Fruit fly (Drosophila melanogaster) whole organism, wandering third instar larva: Measurements from ENCODE around the gene CG12123.

ENCODE experiments used
- Abd-B ChIP-seq: fragments of >200 bp; optimal IDR thresholded peaks from 2 replicates; lab custom pipeline; 2017; ENCODE audit warnings: missing biosample characterization, missing genetic modification characterization
- CG32264 ChIP-seq: fragments of 200-800 bp; sonication (Bioruptor generic); optimal IDR thresholded peaks from 2 replicates; lab custom pipeline; 2016; ENCODE audit warnings: missing biosample characterization, missing genetic modification characterization
- CG9705 ChIP-seq: fragments of 200-800 bp; sonication (Bioruptor generic); optimal IDR thresholded peaks from 2 replicates; lab custom pipeline; 2018; ENCODE audit warnings: missing biosample characterization, mild to moderate bottlenecking, missing genetic modification characterization
- CrebA ChIP-seq: fragments of 200-800 bp; sonication (Bioruptor generic); optimal IDR thresholded peaks from 2 replicates; lab custom pipeline; 2016; ENCODE audit warnings: missing biosample characterization, mild to moderate bottlenecking, missing genetic modification characterization, borderline replicate concordance
- Dfd ChIP-seq: fragments of >200 bp; optimal IDR thresholded peaks from 2 replicates; lab custom pipeline; 2017; ENCODE audit warnings: missing biosample characterization, missing genetic modification characterization
- Dif ChIP-seq: fragments of 200-275, 200-300 bp; sonication (Bioruptor generic); optimal IDR thresholded peaks from 2 replicates; lab custom pipeline; 2018; ENCODE audit warnings: missing biosample characterization, missing genetic modification characterization; ENCODE audit not compliant: partially characterized antibody
- GATAd ChIP-seq: sonication (Bioruptor generic); optimal IDR thresholded peaks from 2 replicates; lab custom pipeline; 2016; ENCODE audit warnings: missing biosample characterization, missing genetic modification characterization
- HLH106 ChIP-seq: fragments of 200-800 bp; optimal IDR thresholded peaks from 3 replicates; lab custom pipeline; 2019; ENCODE audit warnings: missing biosample characterization, mild to moderate bottlenecking, missing genetic modification characterization, moderate library complexity
- Hnf4 ChIP-seq: fragments of 200-800 bp; sonication (Bioruptor generic); optimal IDR thresholded peaks from 2 replicates; lab custom pipeline; 2016; ENCODE audit warnings: missing biosample characterization, mild to moderate bottlenecking, missing genetic modification characterization
- Hr78 ChIP-seq: fragments of >200 bp; optimal IDR thresholded peaks from 2 replicates; lab custom pipeline; 2017; ENCODE audit warnings: missing biosample characterization, missing genetic modification characterization
- Hr83 ChIP-seq: fragments of 200-300 bp; sonication (Bioruptor generic); optimal IDR thresholded peaks from 2 replicates; lab custom pipeline; 2016; ENCODE audit warnings: missing biosample characterization, mild to moderate bottlenecking, missing genetic modification characterization, moderate library complexity; ENCODE audit not compliant: poor library complexity, severe bottlenecking
- Jra ChIP-seq: sonication (Bioruptor generic); optimal IDR thresholded peaks from 2 replicates; lab custom pipeline; 2016; ENCODE audit warnings: missing biosample characterization, missing genetic modification characterization
- Mio ChIP-seq: sonication (Bioruptor generic); optimal IDR thresholded peaks from 2 replicates; lab custom pipeline; 2016; ENCODE audit warnings: missing biosample characterization, missing genetic modification characterization
- Myc ChIP-seq: fragments of >200 bp; optimal IDR thresholded peaks from 2 replicates; lab custom pipeline; 2017
- N ChIP-seq: fragments of >200 bp; optimal IDR thresholded peaks from 2 replicates; lab custom pipeline; 2018; ENCODE audit warnings: missing biosample characterization, missing external identifiers, missing genetic modification characterization
- OdsH ChIP-seq: fragments of 200-800 bp; sonication (Bioruptor generic); optimal IDR thresholded peaks from 2 replicates; lab custom pipeline; 2016; ENCODE audit warnings: missing biosample characterization, mild to moderate bottlenecking, missing genetic modification characterization
- Rel ChIP-seq, 2 experiments: fragments of 200-800 bp; sonication (Bioruptor generic) in 1 of 2; optimal IDR thresholded peaks; 2 replicates in 1 of 2; 3 replicates in 1 of 2; lab custom pipeline; 2016 to 2019; ENCODE audit warnings: mild to moderate bottlenecking in 2 of 2, missing biosample characterization in 2 of 2, missing genetic modification characterization in 2 of 2, moderate library complexity in 1 of 2
- Sp1 ChIP-seq: fragments of 200-800 bp; sonication (Bioruptor generic); optimal IDR thresholded peaks from 3 replicates; lab custom pipeline; 2019; ENCODE audit warnings: missing biosample characterization, mild to moderate bottlenecking, missing genetic modification characterization, moderate library complexity
- Vsx2 ChIP-seq: fragments of 200-300, 225-300 bp; sonication (Bioruptor generic); optimal IDR thresholded peaks from 2 replicates; lab custom pipeline; 2018; ENCODE audit warnings: missing biosample characterization, missing genetic modification characterization; ENCODE audit not compliant: partially characterized antibody
- br ChIP-seq: fragments of 200-800 bp; sonication (Bioruptor generic); optimal IDR thresholded peaks from 2 replicates; lab custom pipeline; 2016; ENCODE audit warnings: missing biosample characterization, missing genetic modification characterization
- brk ChIP-seq: fragments of 200-800 bp; sonication (Bioruptor generic); optimal IDR thresholded peaks from 2 replicates; lab custom pipeline; 2016; ENCODE audit warnings: missing biosample characterization, mild to moderate bottlenecking, missing genetic modification characterization
- dl ChIP-seq, 2 experiments: fragments of 175-275, 200-275 bp in 1 of 2; fragments of 200-275 bp in 1 of 2; sonication (Bioruptor generic); optimal IDR thresholded peaks; lab custom pipeline; 2018; ENCODE audit warnings: mild to moderate bottlenecking in 2 of 2, missing biosample characterization in 2 of 2, missing genetic modification characterization in 2 of 2, moderate library complexity in 2 of 2; ENCODE audit not compliant: partially characterized antibody in 2 of 2, insufficient read depth in 1 of 2
- dmrt93B ChIP-seq: fragments of 200-800 bp; sonication (Bioruptor generic); optimal IDR thresholded peaks from 2 replicates; lab custom pipeline; 2018; ENCODE audit warnings: missing biosample characterization, mild to moderate bottlenecking, missing genetic modification characterization
- dsf ChIP-seq: sonication (Bioruptor generic); optimal IDR thresholded peaks from 2 replicates; lab custom pipeline; 2016; ENCODE audit warnings: missing biosample characterization, missing genetic modification characterization, borderline replicate concordance
- ey ChIP-seq: fragments of 200-800 bp; sonication (Bioruptor generic); optimal IDR thresholded peaks from 2 replicates; lab custom pipeline; 2016; ENCODE audit warnings: missing biosample characterization, missing genetic modification characterization
- foxo ChIP-seq, 2 experiments: fragments of 200-800 bp; sonication (Bioruptor generic); optimal IDR thresholded peaks; 2 replicates in 1 of 2; 3 replicates in 1 of 2; lab custom pipeline; 2016 to 2017; ENCODE audit warnings: missing biosample characterization in 2 of 2, missing genetic modification characterization in 2 of 2
- fru ChIP-seq: fragments of 200-800 bp; sonication (Bioruptor generic); optimal IDR thresholded peaks from 3 replicates; lab custom pipeline; 2016; ENCODE audit warnings: missing biosample characterization, mild to moderate bottlenecking, missing genetic modification characterization
- h ChIP-seq: fragments of 200-800 bp; sonication (Bioruptor generic); optimal IDR thresholded peaks from 3 replicates; lab custom pipeline; 2016; ENCODE audit warnings: missing biosample characterization, mild to moderate bottlenecking, missing genetic modification characterization
- jim ChIP-seq: fragments of 175-275, 200-325 bp; sonication (Bioruptor generic); optimal IDR thresholded peaks from 2 replicates; lab custom pipeline; 2016; ENCODE audit warnings: missing biosample characterization, mild to moderate bottlenecking, missing genetic modification characterization
- lola ChIP-seq: fragments of >200 bp; optimal IDR thresholded peaks from 2 replicates; lab custom pipeline; 2017; ENCODE audit warnings: missing biosample characterization, missing genetic modification characterization
- pan ChIP-seq: fragments of >200 bp; optimal IDR thresholded peaks from 2 replicates; lab custom pipeline; 2017
- psq ChIP-seq: fragments of 200-800 bp; sonication (Bioruptor generic); optimal IDR thresholded peaks from 3 replicates; lab custom pipeline; 2017; ENCODE audit warnings: missing biosample characterization, mild to moderate bottlenecking, missing genetic modification characterization, moderate library complexity
- rgr ChIP-seq: fragments of 200-800 bp; sonication (Bioruptor generic); optimal IDR thresholded peaks from 3 replicates; lab custom pipeline; 2016; ENCODE audit warnings: missing biosample characterization, mild to moderate bottlenecking, missing genetic modification characterization
- sage ChIP-seq: fragments of 200-800 bp; sonication (Bioruptor generic); optimal IDR thresholded peaks from 2 replicates; lab custom pipeline; 2016; ENCODE audit warnings: missing biosample characterization, mild to moderate bottlenecking, missing genetic modification characterization
- sv ChIP-seq: fragments of 200-800 bp; sonication (Bioruptor generic); optimal IDR thresholded peaks from 3 replicates; lab custom pipeline; 2016; ENCODE audit warnings: missing biosample characterization, missing genetic modification characterization
- tai ChIP-seq: sonication (Bioruptor generic); optimal IDR thresholded peaks from 2 replicates; lab custom pipeline; 2016; ENCODE audit warnings: missing biosample characterization, missing genetic modification characterization
- usp ChIP-seq: fragments of >200 bp; optimal IDR thresholded peaks from 2 replicates; lab custom pipeline; 2017; ENCODE audit warnings: missing biosample characterization, missing genetic modification characterization
- woc ChIP-seq: sonication (Bioruptor generic); optimal IDR thresholded peaks from 2 replicates; lab custom pipeline; 2016; ENCODE audit warnings: missing biosample characterization, mild to moderate bottlenecking, missing genetic modification characterization

The CG12123 gene

dm6 chrX:8442161-8442560 lies at the start of gene CG12123:
CG12123 (minus strand) TSS chrX:8442348.
- TF ChIP-seq Rel (GFP tag; optimal IDR thresholded peaks at IDR 0.05; lab: Kevin White, UChicago) (no peak), Rel (tag; optimal IDR thresholded peaks at IDR 0.05; lab: Kevin White, UChicago) (peak; percentile 7), psq (GFP tag; lab: Kevin White, UChicago) (no peak)

- TF ChIP-seq dsf (GFP tag; lab: Kevin White, UChicago) (no peak), HLH106 (peak; percentile 53), pan (lab: Kevin White, UChicago) (no peak), ey (GFP tag; lab: Kevin White, UChicago) (peak; percentile 24), Abd-B (no peak), woc (GFP tag; lab: Kevin White, UChicago) (peak; percentile 23), Vsx2 (peak; percentile 89), foxo (GFP tag; optimal IDR thresholded peaks at IDR 0.05; lab: Kevin White, UChicago) (peak in 1 of 2 experiments; percentile 61), sage (no peak), Jra (GFP tag; lab: Kevin White, UChicago) (peak; percentile 4), lola (GFP tag; lab: Kevin White, UChicago) (no peak), jim (GFP tag; lab: Kevin White, UChicago) (no peak), Sp1 (GFP tag; lab: Kevin White, UChicago) (peak; percentile 29), rgr (GFP tag; lab: Kevin White, UChicago) (no peak), Dfd (GFP tag; lab: Kevin White, UChicago) (no peak), OdsH (GFP tag; lab: Kevin White, UChicago) (peak; percentile 8), Rel (GFP tag; optimal IDR thresholded peaks at IDR 0.05; lab: Kevin White, UChicago) (no peak), Rel (tag; optimal IDR thresholded peaks at IDR 0.05; lab: Kevin White, UChicago) (no peak), psq (GFP tag; lab: Kevin White, UChicago) (peak; percentile 47), Mio (GFP tag; lab: Kevin White, UChicago) (no peak), dmrt93B (GFP tag; lab: Kevin White, UChicago) (no peak), Hnf4 (GFP tag; lab: Kevin White, UChicago) (peak; percentile 9), br (GFP tag; lab: Kevin White, UChicago) (peak; percentile 2), h (GFP tag; lab: Kevin White, UChicago) (peak; percentile 19), GATAd (GFP tag; lab: Kevin White, UChicago) (no peak), CG9705 (GFP tag; lab: Kevin White, UChicago) (no peak), CrebA (GFP tag; lab: Kevin White, UChicago) (no peak), brk (no peak), usp (GFP tag; lab: Kevin White, UChicago) (no peak), fru (peak; percentile 27), Myc (lab: Kevin White, UChicago) (no peak), CG32264 (GFP tag; lab: Kevin White, UChicago) (no peak), tai (GFP tag; lab: Kevin White, UChicago) (no peak), Hr78 (GFP tag; lab: Kevin White, UChicago) (no peak), N (GFP tag; lab: Kevin White, UChicago) (no peak), Dif (no peak), dl (GFP tag; optimal IDR thresholded peaks at IDR 0.05; lab: Kevin White, UChicago; ENCODE audit: insufficient read depth in 1 of 2, partially characterized antibody in 2 of 2) (no peak), Hr83 (GFP tag; lab: Kevin White, UChicago) (peak; percentile 57), sv (GFP tag; lab: Kevin White, UChicago) (no peak)
These were observed 49.4 kb upstream of the CG12123 start for dm6 chrX:8491452-8492046.

- peak; percentile 39 for TF ChIP-seq Sp1 (GFP tag; lab: Kevin White, UChicago)
- TF ChIP-seq dmrt93B (GFP tag; lab: Kevin White, UChicago), result peak; percentile 29
- peak; percentile 16 for TF ChIP-seq rgr (GFP tag; lab: Kevin White, UChicago)
- no peak for TF ChIP-seq dl (GFP tag; optimal IDR thresholded peaks at IDR 0.05; lab: Kevin White, UChicago; ENCODE audit: insufficient read depth in 1 of 2, partially characterized antibody in 2 of 2)
- TF ChIP-seq woc (GFP tag; lab: Kevin White, UChicago), result peak; percentile 40
- TF ChIP-seq CG9705 (GFP tag; lab: Kevin White, UChicago), result no peak
- TF ChIP-seq foxo (GFP tag; optimal IDR thresholded peaks at IDR 0.05; lab: Kevin White, UChicago), result peak in 1 of 2 experiments; percentile 16
- peak; percentile 65 for TF ChIP-seq HLH106
- TF ChIP-seq h (GFP tag; lab: Kevin White, UChicago), result peak; percentile 17
- no peak for TF ChIP-seq brk
- TF ChIP-seq ey (GFP tag; lab: Kevin White, UChicago), result peak; percentile 25
- TF ChIP-seq Dfd (GFP tag; lab: Kevin White, UChicago), result no peak
- TF ChIP-seq fru, result peak; percentile 39
- TF ChIP-seq Hnf4 (GFP tag; lab: Kevin White, UChicago), result no peak
These were observed 48.8 kb upstream of the CG12123 start for dm6 chrX:8490976-8491345.
